Worm (Caenorhabditis elegans) whole organism, late embryonic: ENCODE data around the gene fbxa-131.

Source experiments
- ama-1 ChIP-seq: fragments of 150-350 bp; optimal IDR thresholded peaks from 2 replicates; lab custom pipeline; 2014
- ceh-18 ChIP-seq: sonication (generic microtip); optimal IDR thresholded peaks from 2 replicates; lab custom pipeline; 2016; ENCODE audit warnings: missing genetic modification characterization, missing compliant biosample characterization
- ceh-48 ChIP-seq: sonication (generic microtip); optimal IDR thresholded peaks from 2 replicates; lab custom pipeline; 2016; ENCODE audit warnings: missing genetic modification characterization, inconsistent platforms, missing compliant biosample characterization
- elt-2 ChIP-seq: sonication (generic microtip); optimal IDR thresholded peaks from 2 replicates; lab custom pipeline; 2016; ENCODE audit warnings: missing genetic modification reagents, missing genetic modification characterization, missing compliant biosample characterization
- hlh-13 ChIP-seq: fragments of 200-800 bp; sonication (Bioruptor generic); optimal IDR thresholded peaks from 2 replicates; lab custom pipeline; 2018; ENCODE audit warnings: mild to moderate bottlenecking, missing genetic modification characterization, missing compliant biosample characterization
- hlh-15 ChIP-seq: sonication (generic microtip); optimal IDR thresholded peaks from 2 replicates; lab custom pipeline; 2016; ENCODE audit warnings: missing genetic modification characterization, missing compliant biosample characterization
- hlh-30 ChIP-seq: sonication (generic microtip); optimal IDR thresholded peaks from 2 replicates; lab custom pipeline; 2017; ENCODE audit warnings: antibody characterized with exemption, missing genetic modification characterization, missing compliant biosample characterization; ENCODE audit not compliant: insufficient read depth
- lin-11 ChIP-seq: fragments of 200-800 bp; sonication (Bioruptor generic); optimal IDR thresholded peaks from 2 replicates; lab custom pipeline; 2018; ENCODE audit warnings: mild to moderate bottlenecking, missing genetic modification characterization, missing compliant biosample characterization
- nhr-11 ChIP-seq: fragments of 150-350 bp; optimal IDR thresholded peaks from 2 replicates; lab custom pipeline; 2014; ENCODE audit warnings: missing biosample characterization, missing genetic modification characterization
- ref-2 ChIP-seq: sonication (generic microtip); optimal IDR thresholded peaks from 2 replicates; lab custom pipeline; 2016; ENCODE audit warnings: missing genetic modification characterization, missing compliant biosample characterization

DNA sequence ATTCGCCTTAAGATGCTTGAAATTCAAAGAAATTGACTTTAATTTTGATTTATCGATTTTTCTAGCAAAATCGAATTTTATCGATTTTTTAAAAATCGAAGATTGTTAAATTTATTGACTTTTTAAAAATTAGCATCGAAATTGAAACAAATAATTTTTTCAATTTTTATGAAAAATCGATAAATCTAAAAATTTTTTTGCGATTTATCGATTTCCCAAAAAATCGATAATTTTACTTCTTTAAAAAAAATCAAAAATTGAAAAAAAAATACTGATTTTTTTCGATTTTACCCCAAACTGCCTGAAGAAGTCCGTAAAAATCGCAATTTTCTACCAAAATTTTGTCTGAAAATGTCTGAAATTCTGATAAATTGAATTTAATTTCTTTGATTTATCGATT lies 46.3 kb upstream of the fbxa-131 start:
- TF ChIP-seq ceh-48 (no peak), hlh-13 (GFP tag; lab: Kevin White, UChicago) (no peak), ama-1 (lab: Kevin White, UChicago) (no peak), hlh-15 (tag; lab: Kevin White, UChicago) (no peak), ref-2 (no peak), nhr-11 (tag; lab: Kevin White, UChicago) (no peak), elt-2 (tag; lab: Kevin White, UChicago) (no peak), hlh-30 (no peak), lin-11 (tag; lab: Kevin White, UChicago) (no peak), ceh-18 (no peak)
